Fruit fly (Drosophila melanogaster) whole organism, wandering third instar larva: ENCODE data around the gene Dhc16F.

Experiments used
- CG9705 ChIP-seq: fragments of 200-800 bp; sonication (Bioruptor generic); optimal IDR thresholded peaks from 2 replicates; lab custom pipeline; 2018; ENCODE audit warnings: missing biosample characterization, mild to moderate bottlenecking, missing genetic modification characterization
- Dfd ChIP-seq: fragments of >200 bp; optimal IDR thresholded peaks from 2 replicates; lab custom pipeline; 2017; ENCODE audit warnings: missing biosample characterization, missing genetic modification characterization
- Dif ChIP-seq: fragments of 200-275, 200-300 bp; sonication (Bioruptor generic); optimal IDR thresholded peaks from 2 replicates; lab custom pipeline; 2018; ENCODE audit warnings: missing biosample characterization, missing genetic modification characterization; ENCODE audit not compliant: partially characterized antibody
- GATAd ChIP-seq: sonication (Bioruptor generic); optimal IDR thresholded peaks from 2 replicates; lab custom pipeline; 2016; ENCODE audit warnings: missing biosample characterization, missing genetic modification characterization
- HLH106 ChIP-seq: fragments of 200-800 bp; optimal IDR thresholded peaks from 3 replicates; lab custom pipeline; 2019; ENCODE audit warnings: missing biosample characterization, mild to moderate bottlenecking, missing genetic modification characterization, moderate library complexity
- Hnf4 ChIP-seq: fragments of 200-800 bp; sonication (Bioruptor generic); optimal IDR thresholded peaks from 2 replicates; lab custom pipeline; 2016; ENCODE audit warnings: missing biosample characterization, mild to moderate bottlenecking, missing genetic modification characterization
- Hr78 ChIP-seq: fragments of >200 bp; optimal IDR thresholded peaks from 2 replicates; lab custom pipeline; 2017; ENCODE audit warnings: missing biosample characterization, missing genetic modification characterization
- Hr83 ChIP-seq: fragments of 200-300 bp; sonication (Bioruptor generic); optimal IDR thresholded peaks from 2 replicates; lab custom pipeline; 2016; ENCODE audit warnings: missing biosample characterization, mild to moderate bottlenecking, missing genetic modification characterization, moderate library complexity; ENCODE audit not compliant: poor library complexity, severe bottlenecking
- Jra ChIP-seq: sonication (Bioruptor generic); optimal IDR thresholded peaks from 2 replicates; lab custom pipeline; 2016; ENCODE audit warnings: missing biosample characterization, missing genetic modification characterization
- Mio ChIP-seq: sonication (Bioruptor generic); optimal IDR thresholded peaks from 2 replicates; lab custom pipeline; 2016; ENCODE audit warnings: missing biosample characterization, missing genetic modification characterization
- N ChIP-seq: fragments of >200 bp; optimal IDR thresholded peaks from 2 replicates; lab custom pipeline; 2018; ENCODE audit warnings: missing biosample characterization, missing external identifiers, missing genetic modification characterization
- OdsH ChIP-seq: fragments of 200-800 bp; sonication (Bioruptor generic); optimal IDR thresholded peaks from 2 replicates; lab custom pipeline; 2016; ENCODE audit warnings: missing biosample characterization, mild to moderate bottlenecking, missing genetic modification characterization
- Rel ChIP-seq, 2 experiments: fragments of 200-800 bp; sonication (Bioruptor generic) in 1 of 2; optimal IDR thresholded peaks; 2 replicates in 1 of 2; 3 replicates in 1 of 2; lab custom pipeline; 2016 to 2019; ENCODE audit warnings: mild to moderate bottlenecking in 2 of 2, missing biosample characterization in 2 of 2, missing genetic modification characterization in 2 of 2, moderate library complexity in 1 of 2
- Sp1 ChIP-seq: fragments of 200-800 bp; sonication (Bioruptor generic); optimal IDR thresholded peaks from 3 replicates; lab custom pipeline; 2019; ENCODE audit warnings: missing biosample characterization, mild to moderate bottlenecking, missing genetic modification characterization, moderate library complexity
- Vsx2 ChIP-seq: fragments of 200-300, 225-300 bp; sonication (Bioruptor generic); optimal IDR thresholded peaks from 2 replicates; lab custom pipeline; 2018; ENCODE audit warnings: missing biosample characterization, missing genetic modification characterization; ENCODE audit not compliant: partially characterized antibody
- brk ChIP-seq: fragments of 200-800 bp; sonication (Bioruptor generic); optimal IDR thresholded peaks from 2 replicates; lab custom pipeline; 2016; ENCODE audit warnings: missing biosample characterization, mild to moderate bottlenecking, missing genetic modification characterization
- dl ChIP-seq, 2 experiments: fragments of 175-275, 200-275 bp in 1 of 2; fragments of 200-275 bp in 1 of 2; sonication (Bioruptor generic); optimal IDR thresholded peaks; lab custom pipeline; 2018; ENCODE audit warnings: mild to moderate bottlenecking in 2 of 2, missing biosample characterization in 2 of 2, missing genetic modification characterization in 2 of 2, moderate library complexity in 2 of 2; ENCODE audit not compliant: partially characterized antibody in 2 of 2, insufficient read depth in 1 of 2
- dsf ChIP-seq: sonication (Bioruptor generic); optimal IDR thresholded peaks from 2 replicates; lab custom pipeline; 2016; ENCODE audit warnings: missing biosample characterization, missing genetic modification characterization, borderline replicate concordance
- ey ChIP-seq: fragments of 200-800 bp; sonication (Bioruptor generic); optimal IDR thresholded peaks from 2 replicates; lab custom pipeline; 2016; ENCODE audit warnings: missing biosample characterization, missing genetic modification characterization
- foxo ChIP-seq, 2 experiments: fragments of 200-800 bp; sonication (Bioruptor generic); optimal IDR thresholded peaks; 2 replicates in 1 of 2; 3 replicates in 1 of 2; lab custom pipeline; 2016 to 2017; ENCODE audit warnings: missing biosample characterization in 2 of 2, missing genetic modification characterization in 2 of 2
- h ChIP-seq: fragments of 200-800 bp; sonication (Bioruptor generic); optimal IDR thresholded peaks from 3 replicates; lab custom pipeline; 2016; ENCODE audit warnings: missing biosample characterization, mild to moderate bottlenecking, missing genetic modification characterization
- jim ChIP-seq: fragments of 175-275, 200-325 bp; sonication (Bioruptor generic); optimal IDR thresholded peaks from 2 replicates; lab custom pipeline; 2016; ENCODE audit warnings: missing biosample characterization, mild to moderate bottlenecking, missing genetic modification characterization
- lola ChIP-seq: fragments of >200 bp; optimal IDR thresholded peaks from 2 replicates; lab custom pipeline; 2017; ENCODE audit warnings: missing biosample characterization, missing genetic modification characterization
- pan ChIP-seq: fragments of >200 bp; optimal IDR thresholded peaks from 2 replicates; lab custom pipeline; 2017
- psq ChIP-seq: fragments of 200-800 bp; sonication (Bioruptor generic); optimal IDR thresholded peaks from 3 replicates; lab custom pipeline; 2017; ENCODE audit warnings: missing biosample characterization, mild to moderate bottlenecking, missing genetic modification characterization, moderate library complexity
- rgr ChIP-seq: fragments of 200-800 bp; sonication (Bioruptor generic); optimal IDR thresholded peaks from 3 replicates; lab custom pipeline; 2016; ENCODE audit warnings: missing biosample characterization, mild to moderate bottlenecking, missing genetic modification characterization
- sv ChIP-seq: fragments of 200-800 bp; sonication (Bioruptor generic); optimal IDR thresholded peaks from 3 replicates; lab custom pipeline; 2016; ENCODE audit warnings: missing biosample characterization, missing genetic modification characterization
- tai ChIP-seq: sonication (Bioruptor generic); optimal IDR thresholded peaks from 2 replicates; lab custom pipeline; 2016; ENCODE audit warnings: missing biosample characterization, missing genetic modification characterization
- usp ChIP-seq: fragments of >200 bp; optimal IDR thresholded peaks from 2 replicates; lab custom pipeline; 2017; ENCODE audit warnings: missing biosample characterization, missing genetic modification characterization
- woc ChIP-seq: sonication (Bioruptor generic); optimal IDR thresholded peaks from 2 replicates; lab custom pipeline; 2016; ENCODE audit warnings: missing biosample characterization, mild to moderate bottlenecking, missing genetic modification characterization

Gene Dhc16F

dm6 chrX:18100146-18100669, 35.9 kb downstream of the Dhc16F start:
- TF ChIP-seq Rel (GFP tag; optimal IDR thresholded peaks at IDR 0.05; lab: Kevin White, UChicago): no peak
- peak; percentile 65 for TF ChIP-seq Rel (tag; optimal IDR thresholded peaks at IDR 0.05; lab: Kevin White, UChicago)
- no peak for TF ChIP-seq ey

DNA sequence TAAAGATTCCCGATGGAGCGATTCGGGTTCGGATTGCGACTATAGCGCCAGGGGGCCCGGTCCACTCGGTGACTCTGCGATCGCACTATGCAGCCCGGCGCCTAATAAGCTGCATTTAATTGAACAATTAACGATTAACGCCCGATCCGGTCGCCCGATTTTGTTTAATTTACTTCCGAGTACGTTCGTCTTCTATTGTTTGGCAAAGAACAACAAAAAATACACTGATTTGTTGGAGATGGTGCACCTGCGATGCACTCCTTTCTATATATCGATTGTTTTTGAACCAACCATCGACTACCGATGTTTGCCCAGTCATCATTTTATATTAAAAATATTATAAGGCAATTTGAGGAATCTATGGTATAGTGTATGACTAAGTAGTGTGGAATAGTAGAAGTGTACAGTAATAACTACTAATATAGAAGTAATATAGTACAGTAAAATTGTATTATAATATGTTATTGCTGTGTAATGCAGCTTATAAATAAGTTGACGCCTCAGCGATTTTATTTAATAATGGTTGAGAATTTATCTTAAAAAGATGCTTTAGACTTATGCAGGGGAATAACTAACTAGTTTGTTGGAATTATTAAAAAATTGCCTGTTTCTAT, 36.9 kb downstream of the Dhc16F start, which contains the start of gene Mvb12:
TSS of gene Mvb12 (minus strand) at position 217 of the 614 bp plus-strand sequence.
- no peak for TF ChIP-seq jim
- TF ChIP-seq Hnf4 (GFP tag; lab: Kevin White, UChicago): peak; percentile 8
- no peak for TF ChIP-seq Rel (GFP tag; optimal IDR thresholded peaks at IDR 0.05; lab: Kevin White, UChicago)
- TF ChIP-seq Rel (tag; optimal IDR thresholded peaks at IDR 0.05; lab: Kevin White, UChicago): peak; percentile 30
- no peak for TF ChIP-seq brk (GFP tag; lab: Kevin White, UChicago)

dm6 chrX:18101778-18102177, 37.5 kb downstream of the Dhc16F start, which contains the start of gene Taf8:
TSS of gene Taf8 (plus strand) at chrX:18101970.
- TF ChIP-seq psq: no peak
- TF ChIP-seq HLH106 (tag; lab: Kevin White, UChicago): peak; percentile 10
- peak in 1 of 2 experiments; percentile 11 for TF ChIP-seq foxo (GFP tag; optimal IDR thresholded peaks at IDR 0.05; lab: Kevin White, UChicago)
- peak; percentile 5 for TF ChIP-seq Hr83 (GFP tag; lab: Kevin White, UChicago)
- TF ChIP-seq, all 38 proteins: peak for 3

DNA sequence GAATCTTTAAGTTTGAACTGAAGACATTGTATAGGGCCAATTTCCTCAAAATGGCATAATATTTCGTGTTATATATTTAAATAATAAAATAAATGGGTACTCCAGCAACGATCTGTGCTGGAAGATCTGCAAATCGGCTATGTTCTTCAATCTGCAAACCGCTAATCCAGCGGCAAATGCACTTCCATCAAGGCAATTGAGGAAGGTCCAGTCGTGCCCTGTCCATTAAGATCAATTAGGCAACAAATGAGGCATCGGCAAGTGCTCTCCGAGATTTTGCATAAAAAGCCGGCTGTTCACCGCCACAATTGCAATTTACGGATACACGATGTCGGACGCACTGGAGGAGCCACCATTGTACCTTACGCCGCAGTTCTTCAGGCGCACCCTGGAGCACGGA, 39.1 kb downstream of the Dhc16F start, which contains the start of gene CG7135:
TSS of gene CG7135 (plus strand) at position 301 of the 400 bp plus-strand sequence.
- TF ChIP-seq GATAd (GFP tag; lab: Kevin White, UChicago) (no peak), rgr (GFP tag; lab: Kevin White, UChicago) (no peak), Hr83 (GFP tag; lab: Kevin White, UChicago) (no peak), pan (lab: Kevin White, UChicago) (no peak), HLH106 (tag; lab: Kevin White, UChicago) (no peak), h (GFP tag; lab: Kevin White, UChicago) (no peak), tai (GFP tag; lab: Kevin White, UChicago) (no peak), Rel (GFP tag; optimal IDR thresholded peaks at IDR 0.05; lab: Kevin White, UChicago) (no peak), Rel (tag; optimal IDR thresholded peaks at IDR 0.05; lab: Kevin White, UChicago) (no peak), Vsx2 (GFP tag; lab: Kevin White, UChicago) (no peak), foxo (GFP tag; optimal IDR thresholded peaks at IDR 0.05; lab: Kevin White, UChicago) (no peak), Dif (GFP tag; lab: Kevin White, UChicago) (no peak), Jra (GFP tag; lab: Kevin White, UChicago) (no peak), brk (GFP tag; lab: Kevin White, UChicago) (no peak)

- no peak for TF ChIP-seq jim
- TF ChIP-seq dl (GFP tag; optimal IDR thresholded peaks at IDR 0.05; lab: Kevin White, UChicago; ENCODE audit: insufficient read depth in 1 of 2, partially characterized antibody in 2 of 2): no peak
- no peak for TF ChIP-seq woc (GFP tag; lab: Kevin White, UChicago)
- no peak for TF ChIP-seq Hnf4 (GFP tag; lab: Kevin White, UChicago)
- TF ChIP-seq h (GFP tag; lab: Kevin White, UChicago): no peak
- no peak for TF ChIP-seq lola (GFP tag; lab: Kevin White, UChicago)
- no peak for TF ChIP-seq Jra (GFP tag; lab: Kevin White, UChicago)
- no peak for TF ChIP-seq Hr78 (GFP tag; lab: Kevin White, UChicago)
- TF ChIP-seq OdsH (GFP tag; lab: Kevin White, UChicago): no peak
- no peak for TF ChIP-seq Sp1 (GFP tag; lab: Kevin White, UChicago)
- TF ChIP-seq brk (GFP tag; lab: Kevin White, UChicago): no peak
- TF ChIP-seq Mio (GFP tag; lab: Kevin White, UChicago): no peak
- no peak for TF ChIP-seq tai (GFP tag; lab: Kevin White, UChicago)
- no peak for TF ChIP-seq Vsx2 (GFP tag; lab: Kevin White, UChicago)
- TF ChIP-seq HLH106 (tag; lab: Kevin White, UChicago): no peak
Observed at dm6 chrX:18106686-18107085, 42.4 kb downstream of the Dhc16F start.

DNA sequence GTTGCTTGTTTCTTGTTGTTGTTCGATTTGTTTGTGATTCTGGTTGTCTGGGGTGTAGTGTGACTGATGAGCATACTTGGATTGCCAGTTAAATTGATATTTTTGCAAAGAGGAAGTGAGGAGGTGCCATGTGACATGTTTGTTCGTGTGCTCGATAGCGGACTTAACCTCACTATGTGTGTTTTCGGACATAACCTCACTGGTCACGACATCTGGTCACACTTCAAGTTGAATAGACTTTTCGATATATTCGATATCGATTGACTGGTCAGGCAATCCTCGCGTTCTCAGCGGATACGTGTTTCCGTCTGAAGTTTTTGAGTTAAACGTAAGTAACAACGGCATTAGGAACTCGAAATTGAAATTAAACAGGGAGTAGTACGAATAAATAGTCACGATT, 44.4 kb downstream of the Dhc16F start:
- no peak for TF ChIP-seq jim
- TF ChIP-seq usp (GFP tag; lab: Kevin White, UChicago): no peak
- TF ChIP-seq Dif (GFP tag; lab: Kevin White, UChicago): no peak
- no peak for TF ChIP-seq Dfd (GFP tag; lab: Kevin White, UChicago)
- TF ChIP-seq rgr (GFP tag; lab: Kevin White, UChicago): no peak
- TF ChIP-seq GATAd (GFP tag; lab: Kevin White, UChicago): no peak
- no peak for TF ChIP-seq N (GFP tag; lab: Kevin White, UChicago)
- TF ChIP-seq foxo (GFP tag; optimal IDR thresholded peaks at IDR 0.05; lab: Kevin White, UChicago): no peak
- no peak for TF ChIP-seq ey
- TF ChIP-seq dsf: no peak
- no peak for TF ChIP-seq tai (GFP tag; lab: Kevin White, UChicago)
- TF ChIP-seq Hr83 (GFP tag; lab: Kevin White, UChicago): no peak
- TF ChIP-seq HLH106 (tag; lab: Kevin White, UChicago): no peak
- TF ChIP-seq CG9705 (GFP tag; lab: Kevin White, UChicago): no peak
- no peak for TF ChIP-seq sv (GFP tag; lab: Kevin White, UChicago)
- no peak for TF ChIP-seq dl (GFP tag; optimal IDR thresholded peaks at IDR 0.05; lab: Kevin White, UChicago; ENCODE audit: insufficient read depth in 1 of 2, partially characterized antibody in 2 of 2)
- TF ChIP-seq Sp1 (GFP tag; lab: Kevin White, UChicago): no peak
- no peak for TF ChIP-seq psq
- no peak for TF ChIP-seq Rel (GFP tag; optimal IDR thresholded peaks at IDR 0.05; lab: Kevin White, UChicago)
- TF ChIP-seq Rel (tag; optimal IDR thresholded peaks at IDR 0.05; lab: Kevin White, UChicago): no peak
- no peak for TF ChIP-seq woc (GFP tag; lab: Kevin White, UChicago)
